Fruit fly (Drosophila melanogaster) whole organism, prepupa: ENCODE results near the gene CG31515.

ENCODE experiments used
- Blimp-1 ChIP-seq: fragments of 200-800 bp; sonication (Bioruptor generic); optimal IDR thresholded peaks from 3 replicates; lab custom pipeline; 2017; ENCODE audit warnings: missing biosample characterization, missing genetic modification characterization, mild to moderate bottlenecking, moderate library complexity, missing genetic modification reagents
- CG10631 ChIP-seq: fragments of 200-800 bp; sonication (Bioruptor generic); optimal IDR thresholded peaks from 2 replicates; lab custom pipeline; 2016; ENCODE audit warnings: missing biosample characterization, missing genetic modification characterization
- CG10669 ChIP-seq: fragments of 200-800 bp; sonication (Bioruptor generic); optimal IDR thresholded peaks from 3 replicates; lab custom pipeline; 2018; ENCODE audit warnings: missing biosample characterization, mild to moderate bottlenecking, missing genetic modification characterization, moderate library complexity
- CG11294 ChIP-seq: fragments of 200-800 bp; sonication (Bioruptor generic); IDR thresholded peaks from 2 replicates; pipeline ENCODE4 v1.3.6; 2022; ENCODE audit warnings: missing biosample characterization, missing genetic modification characterization
- CG11762 ChIP-seq: fragments of 200-800 bp; sonication (Bioruptor generic); optimal IDR thresholded peaks from 3 replicates; lab custom pipeline; 2016; ENCODE audit warnings: missing biosample characterization, missing genetic modification characterization; ENCODE audit not compliant: insufficient read depth
- CG11902 ChIP-seq: fragments of 200-800 bp; sonication (Bioruptor generic); optimal IDR thresholded peaks from 3 replicates; lab custom pipeline; 2016; ENCODE audit warnings: missing biosample characterization, missing genetic modification characterization
- CG15336 ChIP-seq: fragments of 200-800 bp; sonication (Bioruptor generic); IDR thresholded peaks from 2 replicates; pipeline ENCODE4 v1.3.6; 2022; ENCODE audit warnings: missing biosample characterization, missing genetic modification characterization
- CG1621 ChIP-seq: fragments of 200-800 bp; sonication (Bioruptor generic); optimal IDR thresholded peaks from 3 replicates; lab custom pipeline; 2018; ENCODE audit warnings: missing biosample characterization, mild to moderate bottlenecking, missing genetic modification characterization
- CG3032 ChIP-seq: fragments of 200-800 bp; optimal IDR thresholded peaks from 2 replicates; lab custom pipeline; 2019; ENCODE audit warnings: missing biosample characterization, mild to moderate bottlenecking, missing genetic modification characterization, moderate library complexity
- CG32006 ChIP-seq: fragments of 200-800 bp; sonication (Bioruptor generic); optimal IDR thresholded peaks from 3 replicates; lab custom pipeline; 2017; ENCODE audit warnings: missing biosample characterization, mild to moderate bottlenecking, missing genetic modification characterization
- CG34406 ChIP-seq: fragments of 200-800 bp; sonication (Bioruptor generic); optimal IDR thresholded peaks from 3 replicates; lab custom pipeline; 2016; ENCODE audit warnings: missing biosample characterization, missing genetic modification characterization
- CG3919 ChIP-seq: fragments of 200-800 bp; sonication (Bioruptor generic); optimal IDR thresholded peaks from 3 replicates; lab custom pipeline; 2016; ENCODE audit warnings: missing biosample characterization, missing genetic modification characterization
- CG4318 ChIP-seq: fragments of 200-800 bp; sonication (Bioruptor generic); optimal IDR thresholded peaks from 3 replicates; lab custom pipeline; 2017; ENCODE audit warnings: missing biosample characterization, mild to moderate bottlenecking, missing genetic modification characterization
- CG6163 ChIP-seq: fragments of 200-800 bp; sonication (Bioruptor generic); IDR thresholded peaks from 3 replicates; pipeline ENCODE4 v1.3.6; 2022; ENCODE audit warnings: missing biosample characterization, missing genetic modification characterization
- CG6276 ChIP-seq: fragments of 200-800 bp; sonication (Bioruptor generic); optimal IDR thresholded peaks from 2 replicates; lab custom pipeline; 2017; ENCODE audit warnings: missing biosample characterization, mild to moderate bottlenecking, missing genetic modification characterization
- CG6792 ChIP-seq: fragments of 200-800 bp; sonication (Bioruptor generic); optimal IDR thresholded peaks from 3 replicates; lab custom pipeline; 2016; ENCODE audit warnings: missing biosample characterization, missing genetic modification characterization
- CG6808 ChIP-seq: fragments of 200-800 bp; sonication (Bioruptor generic); optimal IDR thresholded peaks from 3 replicates; lab custom pipeline; 2017; ENCODE audit warnings: missing biosample characterization, missing genetic modification characterization, mild to moderate bottlenecking, moderate library complexity, missing genetic modification reagents
- CG6854 ChIP-seq: fragments of 200-800 bp; sonication (Bioruptor generic); optimal IDR thresholded peaks from 2 replicates; lab custom pipeline; 2017; ENCODE audit warnings: missing biosample characterization, mild to moderate bottlenecking, missing genetic modification characterization
- CG7368 ChIP-seq: fragments of 200-800 bp; sonication (Bioruptor generic); optimal IDR thresholded peaks from 3 replicates; lab custom pipeline; 2016; ENCODE audit warnings: missing biosample characterization, missing genetic modification characterization
- CG8119 ChIP-seq: fragments of 200-800 bp; sonication (Bioruptor generic); IDR thresholded peaks from 3 replicates; pipeline ENCODE4 v1.3.6; 2022; ENCODE audit warnings: missing biosample characterization, missing genetic modification characterization
- CG8632 ChIP-seq: fragments of 200-800 bp; sonication (Bioruptor generic); optimal IDR thresholded peaks from 3 replicates; lab custom pipeline; 2016; ENCODE audit warnings: missing biosample characterization, missing genetic modification characterization
- CG9139 ChIP-seq: fragments of 200-800 bp; sonication (Bioruptor generic); optimal IDR thresholded peaks from 3 replicates; lab custom pipeline; 2017; ENCODE audit warnings: missing biosample characterization, mild to moderate bottlenecking, missing genetic modification characterization
- Eip75B ChIP-seq: fragments of 200-800 bp; sonication (Bioruptor generic); optimal IDR thresholded peaks from 3 replicates; lab custom pipeline; 2016; ENCODE audit warnings: missing biosample characterization, missing genetic modification characterization
- Eip78C ChIP-seq: fragments of 200-800 bp; sonication (Bioruptor generic); peaks from one replicate; lab custom pipeline; 2016; ENCODE audit warnings: missing biosample characterization, missing genetic modification characterization
- Ets21C ChIP-seq: fragments of 200-800 bp; sonication (Bioruptor generic); optimal IDR thresholded peaks from 3 replicates; lab custom pipeline; 2016; ENCODE audit warnings: missing biosample characterization, missing genetic modification characterization
- Ets96B ChIP-seq: fragments of 200-800 bp; optimal IDR thresholded peaks from 2 replicates; lab custom pipeline; 2019; ENCODE audit warnings: missing biosample characterization, mild to moderate bottlenecking, missing genetic modification characterization, moderate library complexity
- Gug ChIP-seq: fragments of 200-800 bp; sonication (Bioruptor generic); IDR thresholded peaks from 2 replicates; pipeline ENCODE4 v1.3.6; 2022; ENCODE audit warnings: missing biosample characterization, missing genetic modification characterization
- Hr4 ChIP-seq: fragments of 200-800 bp; sonication (Bioruptor generic); optimal IDR thresholded peaks from 3 replicates; lab custom pipeline; 2016; ENCODE audit warnings: missing biosample characterization, missing genetic modification characterization
- Lpt ChIP-seq: fragments of 200-800 bp; sonication (Bioruptor generic); optimal IDR thresholded peaks from 3 replicates; lab custom pipeline; 2016; ENCODE audit warnings: missing biosample characterization, missing genetic modification characterization
- OdsH ChIP-seq: fragments of 200-800 bp; sonication (Bioruptor generic); optimal IDR thresholded peaks from 3 replicates; lab custom pipeline; 2016; ENCODE audit warnings: missing biosample characterization, missing genetic modification characterization
- Smox ChIP-seq: fragments of 200-800 bp; sonication (Bioruptor generic); optimal IDR thresholded peaks from 3 replicates; lab custom pipeline; 2016; ENCODE audit warnings: missing biosample characterization, missing genetic modification characterization
- Sox102F ChIP-seq: fragments of 200-800 bp; sonication (Bioruptor generic); optimal IDR thresholded peaks from 2 replicates; lab custom pipeline; 2016; ENCODE audit warnings: missing biosample characterization, mild to moderate bottlenecking, missing genetic modification characterization
- Sox14 ChIP-seq: fragments of 200-800 bp; sonication (Bioruptor generic); optimal IDR thresholded peaks from 3 replicates; lab custom pipeline; 2016; ENCODE audit warnings: missing biosample characterization, missing genetic modification characterization
- achi ChIP-seq: fragments of 200-800 bp; sonication (Bioruptor generic); optimal IDR thresholded peaks from 3 replicates; lab custom pipeline; 2016; ENCODE audit warnings: missing biosample characterization, missing genetic modification characterization
- acj6 ChIP-seq: fragments of 200-800 bp; sonication (Bioruptor generic); optimal IDR thresholded peaks from 3 replicates; lab custom pipeline; 2016; ENCODE audit warnings: missing biosample characterization, missing genetic modification characterization
- dac ChIP-seq: fragments of 200-800 bp; sonication (Bioruptor generic); optimal IDR thresholded peaks from 2 replicates; lab custom pipeline; 2017; ENCODE audit warnings: missing biosample characterization, mild to moderate bottlenecking, missing genetic modification characterization
- eg ChIP-seq: fragments of 200-800 bp; sonication (Bioruptor generic); IDR thresholded peaks from 3 replicates; pipeline ENCODE4 v1.3.6; 2022; ENCODE audit warnings: missing biosample characterization, missing genetic modification characterization
- esn ChIP-seq: fragments of 200-800 bp; sonication (Bioruptor generic); optimal IDR thresholded peaks from 2 replicates; lab custom pipeline; 2016; ENCODE audit warnings: missing biosample characterization, mild to moderate bottlenecking, missing genetic modification characterization, moderate library complexity
- fd59A ChIP-seq: fragments of 200-800 bp; sonication (Bioruptor generic); optimal IDR thresholded peaks from 2 replicates; lab custom pipeline; 2017; ENCODE audit warnings: missing biosample characterization, mild to moderate bottlenecking, missing genetic modification characterization, missing genetic modification reagents
- lz ChIP-seq: fragments of 200-800 bp; sonication (Bioruptor generic); optimal IDR thresholded peaks from 3 replicates; lab custom pipeline; 2016; ENCODE audit warnings: missing biosample characterization, missing genetic modification characterization
- net ChIP-seq: fragments of 200-800 bp; sonication (Bioruptor generic); optimal IDR thresholded peaks from 3 replicates; lab custom pipeline; 2016; ENCODE audit warnings: missing biosample characterization, missing genetic modification characterization
- pdm3 ChIP-seq: fragments of 200-800 bp; sonication (Bioruptor generic); optimal IDR thresholded peaks from 3 replicates; lab custom pipeline; 2016; ENCODE audit warnings: missing biosample characterization, missing genetic modification characterization
- salr ChIP-seq, 2 experiments: fragments of 200-800 bp; sonication (Bioruptor generic); optimal IDR thresholded peaks; 3 replicates each; lab custom pipeline; 2016 to 2018; ENCODE audit warnings: missing biosample characterization in 2 of 2, missing genetic modification characterization in 2 of 2, mild to moderate bottlenecking in 1 of 2
- spab ChIP-seq: fragments of 200-800 bp; sonication (Bioruptor generic); optimal IDR thresholded peaks from 2 replicates; lab custom pipeline; 2017; ENCODE audit warnings: missing biosample characterization, mild to moderate bottlenecking, missing genetic modification characterization, missing genetic modification reagents
- ss ChIP-seq, 2 experiments: fragments of 200-800 bp; sonication (Bioruptor generic); optimal IDR thresholded peaks; 2 replicates in 1 of 2; 3 replicates in 1 of 2; lab custom pipeline; 2017 to 2018; ENCODE audit warnings: mild to moderate bottlenecking in 2 of 2, missing biosample characterization in 2 of 2, missing genetic modification characterization in 2 of 2, moderate library complexity in 1 of 2
- vri ChIP-seq: fragments of 200-800 bp; sonication (Bioruptor generic); optimal IDR thresholded peaks from 3 replicates; lab custom pipeline; 2016; ENCODE audit warnings: missing biosample characterization, mild to moderate bottlenecking, missing genetic modification characterization

The CG31515 gene

DNA sequence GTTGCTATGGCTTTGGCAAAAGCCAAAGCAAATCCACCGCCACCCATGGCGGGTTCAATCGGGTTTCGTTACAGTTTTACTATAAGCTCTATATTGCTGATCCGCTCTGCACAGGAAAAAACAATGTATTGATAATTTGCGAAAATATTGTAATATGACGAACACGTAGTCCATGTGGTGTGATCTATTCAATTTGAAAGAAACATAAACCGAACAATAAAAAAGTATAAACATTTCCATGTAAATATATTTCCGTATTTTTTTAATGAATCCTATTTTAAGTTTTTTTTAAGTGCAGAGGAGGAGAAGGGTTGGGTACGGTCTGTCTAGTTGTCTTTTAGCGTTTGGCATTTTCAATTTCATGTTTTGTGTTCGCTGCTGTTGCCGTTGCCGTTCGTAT lies 4.8 kb upstream of the CG31515 start (continued):
- no peak for TF ChIP-seq lz (GFP tag; lab: Kevin White, UChicago)
- no peak for TF ChIP-seq CG6792
- TF ChIP-seq CG11294 (GFP tag; lab: Robert Waterston, UW), result no peak
- no peak for TF ChIP-seq fd59A (GFP tag; lab: Kevin White, UChicago)
- TF ChIP-seq esn (GFP tag; lab: Kevin White, UChicago), result no peak
- TF ChIP-seq CG32006, result peak; percentile 67
- TF ChIP-seq CG15336 (GFP tag; lab: Robert Waterston, UW), result peak; percentile 68
- TF ChIP-seq CG10669 (GFP tag; lab: Kevin White, UChicago), result no peak
- peak; percentile 62; the same call in 2 of the 3 replicates for TF ChIP-seq CG8119
- no peak for TF ChIP-seq CG8632
- TF ChIP-seq Smox (GFP tag; lab: Kevin White, UChicago), result no peak
- no peak for TF ChIP-seq achi (GFP tag; lab: Kevin White, UChicago)
- no peak for TF ChIP-seq spab

DNA sequence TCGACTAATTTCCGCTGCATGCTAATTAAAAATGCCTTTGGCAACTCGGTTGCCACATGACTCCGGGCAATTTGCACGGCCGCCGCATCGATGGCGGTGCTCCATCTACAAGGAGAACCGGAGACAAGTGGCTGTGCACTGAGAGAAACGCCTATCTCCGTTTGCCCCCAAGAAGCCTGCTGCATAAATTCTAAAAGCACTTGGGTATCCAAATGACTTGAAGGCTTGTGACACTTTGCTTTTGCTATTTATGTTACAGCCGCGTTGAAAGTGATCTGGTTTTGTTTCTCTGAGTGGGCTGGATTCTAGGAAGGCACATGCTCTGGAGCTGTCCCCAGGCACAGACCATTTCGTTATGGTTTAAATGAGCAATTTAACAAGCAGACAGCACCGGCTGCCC lies 3.5 kb upstream of the CG31515 start:
- TF ChIP-seq Eip78C (GFP tag; lab: Kevin White, UChicago) (peak; percentile 80), CG3032 (peak; percentile 10), Eip75B (peak; percentile 23), CG1621 (peak; percentile 9), CG7368 (GFP tag; lab: Kevin White, UChicago) (no peak), Ets21C (GFP tag; lab: Kevin White, UChicago) (no peak), net (peak; percentile 1), CG3919 (peak; percentile 62), CG6163 (peak; percentile 75), CG6276 (no peak), achi (GFP tag; lab: Kevin White, UChicago) (peak; percentile 14), CG15336 (GFP tag; lab: Robert Waterston, UW) (peak; percentile 39; the same call in 1 of the 2 replicates), pdm3 (peak; percentile 19), CG10669 (GFP tag; lab: Kevin White, UChicago) (peak; percentile 18), Smox (GFP tag; lab: Kevin White, UChicago) (no peak), CG6854 (no peak), acj6 (GFP tag; lab: Kevin White, UChicago) (peak; percentile 41), Gug (no peak; the same call in 1 of the 2 replicates), Sox14 (GFP tag; lab: Kevin White, UChicago) (peak; percentile 32), salr (GFP tag; optimal IDR thresholded peaks at IDR 0.05; lab: Kevin White, UChicago) (peak in 1 of 2 experiments; percentile 52), Hr4 (GFP tag; lab: Kevin White, UChicago) (no peak), OdsH (peak; percentile 18), CG32006 (peak; percentile 60), dac (GFP tag; lab: Kevin White, UChicago) (peak; percentile 46), CG4318 (GFP tag; lab: Kevin White, UChicago) (peak; percentile 20), CG10631 (peak; percentile 56), CG8119 (0 out of 3 replicates have a peak, but pooled peaks have one; percentile 41), CG11294 (GFP tag; lab: Robert Waterston, UW) (0 out of 2 replicates have a peak, but pooled peaks have one; percentile 23), ss (GFP tag; optimal IDR thresholded peaks at IDR 0.05; lab: Kevin White, UChicago) (no peak), eg (GFP tag; lab: Robert Waterston, UW) (peak; percentile 70; the same call in 2 of the 3 replicates), esn (GFP tag; lab: Kevin White, UChicago) (no peak), Ets96B (tag; lab: Kevin White, UChicago) (peak; percentile 12), Lpt (GFP tag; lab: Kevin White, UChicago) (peak; percentile 39)

DNA sequence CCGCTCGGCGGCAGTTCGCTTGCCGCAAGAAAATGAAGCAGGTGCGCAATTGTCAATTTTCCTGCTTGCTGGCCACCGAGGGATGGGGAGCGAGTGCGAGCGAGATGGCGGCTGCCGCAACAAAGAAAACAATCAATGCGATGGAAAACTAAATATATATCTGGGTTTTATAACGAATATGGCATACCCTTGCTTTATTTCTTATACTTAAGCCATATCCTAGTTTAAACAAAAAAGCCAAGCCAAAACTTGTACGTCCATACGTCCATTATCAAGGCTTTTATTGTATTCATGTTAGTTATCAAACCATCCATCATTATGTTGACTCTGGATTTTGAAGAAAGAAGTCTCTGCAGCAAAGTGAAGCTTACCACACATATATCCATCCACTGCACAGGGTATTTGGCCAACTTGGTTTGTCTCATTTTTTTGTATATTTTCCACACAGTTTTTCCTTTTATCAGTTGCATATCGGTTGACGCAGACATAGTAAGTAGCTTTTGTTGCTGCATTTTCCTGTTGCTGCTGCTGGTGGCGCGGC lies 2.1 kb upstream of the CG31515 start:
- TF ChIP-seq CG11902, result no peak
- TF ChIP-seq CG3919, result no peak
- TF ChIP-seq lz (GFP tag; lab: Kevin White, UChicago), result no peak
- TF ChIP-seq CG34406 (GFP tag; lab: Kevin White, UChicago), result no peak
- TF ChIP-seq Hr4 (GFP tag; lab: Kevin White, UChicago), result peak; percentile 67
- TF ChIP-seq CG7368 (GFP tag; lab: Kevin White, UChicago), result no peak
- no peak for TF ChIP-seq net
- TF ChIP-seq Ets21C (GFP tag; lab: Kevin White, UChicago), result no peak
- TF ChIP-seq Blimp-1 (GFP tag; lab: Kevin White, UChicago), result no peak
- no peak for TF ChIP-seq ss (GFP tag; optimal IDR thresholded peaks at IDR 0.05; lab: Kevin White, UChicago)
- TF ChIP-seq CG11762 (GFP tag; lab: Kevin White, UChicago), result no peak
- no peak for TF ChIP-seq CG6808 (GFP tag; lab: Kevin White, UChicago)
- TF ChIP-seq achi (GFP tag; lab: Kevin White, UChicago), result no peak
- no peak for TF ChIP-seq CG11294 (GFP tag; lab: Robert Waterston, UW)
- no peak for TF ChIP-seq Smox (GFP tag; lab: Kevin White, UChicago)
- TF ChIP-seq vri (GFP tag; lab: Kevin White, UChicago), result no peak
- no peak for TF ChIP-seq CG6792
- TF ChIP-seq Ets96B (tag; lab: Kevin White, UChicago), result no peak
- no peak for TF ChIP-seq CG8632
- no peak for TF ChIP-seq Sox102F (GFP tag; lab: Kevin White, UChicago)
- TF ChIP-seq CG9139 (GFP tag; lab: Kevin White, UChicago), result no peak
